Fruit fly (Drosophila melanogaster): ENCODE data around the gene tutl.

Gene tutl

dm6 chr2L:4310028-4310658 lies 27.2 kb downstream of the tutl start:
- no peak for TF ChIP-seq CG8478 (optimal IDR thresholded peaks at IDR 0.05)

dm6 chr2L:4317910-4318309 lies 35.0 kb downstream of the tutl start:
- no peak for TF ChIP-seq CG8478 (optimal IDR thresholded peaks at IDR 0.05)
- TF ChIP-seq CTCF (optimal IDR thresholded peaks at IDR 0.05), result no peak

dm6 chr2L:4324254-4324653 lies 41.3 kb downstream of the tutl start, which contains the start of gene bdl:
Gene bdl (plus strand): TSS chr2L:4324554.
- TF ChIP-seq CTCF (optimal IDR thresholded peaks at IDR 0.05) (no peak), CG8478 (optimal IDR thresholded peaks at IDR 0.05) (no peak)

dm6 chr2L:4331779-4332328 lies 48.9 kb downstream of the tutl start:
- no peak for TF ChIP-seq CTCF (optimal IDR thresholded peaks at IDR 0.05)
- TF ChIP-seq CG8478 (optimal IDR thresholded peaks at IDR 0.05), result no peak

dm6 chr2L:4332583-4332961 lies 49.6 kb downstream of the tutl start:
- no peak for TF ChIP-seq CG8478 (optimal IDR thresholded peaks at IDR 0.05)
- TF ChIP-seq CTCF (optimal IDR thresholded peaks at IDR 0.05), result no peak

dm6 chr2L:4332962-4333757 lies 50.2 kb downstream of the tutl start:
- no peak for TF ChIP-seq CG8478 (optimal IDR thresholded peaks at IDR 0.05)
- TF ChIP-seq CTCF (optimal IDR thresholded peaks at IDR 0.05), result no peak

dm6 chr2L:4333758-4334114 lies 50.8 kb downstream of the tutl start, which contains the start of gene Atet:
Gene Atet (plus strand): TSS chr2L:4333913.
- TF ChIP-seq CTCF (optimal IDR thresholded peaks at IDR 0.05) (no peak), CG8478 (optimal IDR thresholded peaks at IDR 0.05) (no peak)

dm6 chr2L:4334971-4335436 lies 52.1 kb downstream of the tutl start:
- no peak for TF ChIP-seq CTCF (optimal IDR thresholded peaks at IDR 0.05)
- TF ChIP-seq CG8478 (optimal IDR thresholded peaks at IDR 0.05), result no peak

dm6 chr2L:4335979-4336378 lies 53.0 kb downstream of the tutl start:
- TF ChIP-seq CTCF (optimal IDR thresholded peaks at IDR 0.05), result no peak
- no peak for TF ChIP-seq CG8478 (optimal IDR thresholded peaks at IDR 0.05)

dm6 chr2L:4339780-4340694 lies 57.1 kb downstream of the tutl start:
- TF ChIP-seq CG8478 (optimal IDR thresholded peaks at IDR 0.05) (no peak), CTCF (optimal IDR thresholded peaks at IDR 0.05) (no peak)

dm6 chr2L:4345569-4346131 lies 62.7 kb downstream of the tutl start:
- TF ChIP-seq CTCF (optimal IDR thresholded peaks at IDR 0.05), result peak; percentile 87 to 95
- no peak for TF ChIP-seq CG8478 (optimal IDR thresholded peaks at IDR 0.05)

dm6 chr2L:4346619-4347310 lies 63.8 kb downstream of the tutl start:
- TF ChIP-seq CTCF (optimal IDR thresholded peaks at IDR 0.05) (no peak), CG8478 (optimal IDR thresholded peaks at IDR 0.05) (no peak)

dm6 chr2L:4348545-4348944 lies 65.6 kb downstream of the tutl start:
- no peak for TF ChIP-seq CTCF (optimal IDR thresholded peaks at IDR 0.05)
- no peak for TF ChIP-seq CG8478 (optimal IDR thresholded peaks at IDR 0.05)

- TF ChIP-seq CG8478 (optimal IDR thresholded peaks at IDR 0.05), result no peak
- TF ChIP-seq CTCF (optimal IDR thresholded peaks at IDR 0.05), result no peak
Observed at dm6 chr2L:4349677-4350076, 66.7 kb downstream of the tutl start.

Data from S2 (cell line).